Worm (Caenorhabditis elegans) whole organism, late embryonic: ENCODE measurements around the gene F40G12.9.

Experiments
- K09A11.1 ChIP-seq: sonication (generic microtip); optimal IDR thresholded peaks from 2 replicates; lab custom pipeline; 2017; ENCODE audit warnings: antibody characterized with exemption, mild to moderate bottlenecking, missing genetic modification characterization, missing compliant biosample characterization; ENCODE audit not compliant: insufficient read depth
- ceh-24 ChIP-seq: sonication (generic microtip); optimal IDR thresholded peaks from 2 replicates; lab custom pipeline; 2016; ENCODE audit warnings: mild to moderate bottlenecking, missing genetic modification characterization, missing compliant biosample characterization
- eyg-1 ChIP-seq: sonication (generic microtip); optimal IDR thresholded peaks from 2 replicates; lab custom pipeline; 2016; ENCODE audit warnings: missing genotype, missing genetic modification characterization, missing compliant biosample characterization
- fkh-10 ChIP-seq: fragments of 150-350 bp; optimal IDR thresholded peaks from 2 replicates; lab custom pipeline; 2014; ENCODE audit warnings: missing biosample characterization, missing genetic modification reagents, missing genetic modification characterization
- pha-4 ChIP-seq: fragments of 150-350 bp; optimal IDR thresholded peaks from 2 replicates; lab custom pipeline; 2018; ENCODE audit warnings: missing biosample characterization, missing genetic modification reagents, missing genetic modification characterization
- rnt-1 ChIP-seq: sonication (generic microtip); optimal IDR thresholded peaks from 2 replicates; lab custom pipeline; 2016; ENCODE audit warnings: missing genetic modification characterization, missing compliant biosample characterization
- sdc-2 ChIP-seq: sonication (generic microtip); optimal IDR thresholded peaks from 2 replicates; lab custom pipeline; 2016; ENCODE audit warnings: missing genotype, missing genetic modification characterization, missing compliant biosample characterization

- TF ChIP-seq pha-4 (tag; lab: Kevin White, UChicago) (no peak), rnt-1 (no peak), ceh-24 (tag; lab: Kevin White, UChicago) (no peak), fkh-10 (GFP tag; lab: Kevin White, UChicago) (no peak), sdc-2 (tag; lab: Kevin White, UChicago) (no peak), K09A11.1 (tag; lab: Kevin White, UChicago) (no peak), eyg-1 (tag; lab: Kevin White, UChicago) (no peak)
These were observed 30.4 kb upstream of the F40G12.9 start, which contains the start of gene K02E11.5 for ce11 chrV:14252025-14252424.
